Worm (Caenorhabditis elegans): ENCODE measurements around the gene Y47D3A.13.
"Not testable (repeated sequence)": the region's sequence is repeated elsewhere in the genome, so short reads cannot be mapped to it uniquely, and the experiment has no call there.

The Y47D3A.13 gene

DNA sequence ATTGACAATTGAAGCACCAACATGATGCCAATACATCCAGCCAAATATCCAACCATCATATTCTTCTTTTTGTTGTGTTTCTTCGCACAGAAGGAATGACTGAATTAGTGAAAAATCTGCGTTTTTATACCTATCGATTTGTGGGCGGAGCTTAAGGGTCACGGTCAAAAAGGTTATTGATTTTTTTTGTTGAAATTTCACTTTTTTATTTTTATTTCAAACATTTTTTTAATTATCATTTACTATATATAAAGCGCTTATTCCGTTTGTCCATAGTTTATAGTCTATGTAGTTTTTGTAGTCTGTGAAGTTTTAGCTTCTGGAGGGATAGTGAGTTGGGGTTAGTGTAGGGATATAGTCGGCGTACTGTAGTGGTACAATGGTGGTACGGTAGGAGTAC lies at the start of gene Y47D3A.13:
Gene Y47D3A.13, minus strand, starts transcription at position 101 of the 400 bp plus-strand sequence.
- TF ChIP-seq unc-62 (GFP tag; optimal IDR thresholded peaks at IDR 0.05), result not testable (repeated sequence)

ce11 chrIII:11270795-11271194 lies 46.9 kb upstream of the Y47D3A.13 start, which contains the start of gene obr-1:
Gene obr-1 (minus strand): TSS chrIII:11270895.
- TF ChIP-seq unc-62 (GFP tag; optimal IDR thresholded peaks at IDR 0.05), result no peak

ce11 chrIII:11269206-11269605 lies 45.3 kb upstream of the Y47D3A.13 start:
- TF ChIP-seq unc-62 (GFP tag; optimal IDR thresholded peaks at IDR 0.05), result no peak

- TF ChIP-seq unc-62 (GFP tag; optimal IDR thresholded peaks at IDR 0.05), result no peak
Measured at ce11 chrIII:11268532-11268931, 44.6 kb upstream of the Y47D3A.13 start.

ce11 chrIII:11267372-11267771 lies 43.5 kb upstream of the Y47D3A.13 start:
- TF ChIP-seq unc-62 (GFP tag; optimal IDR thresholded peaks at IDR 0.05), result no peak

DNA sequence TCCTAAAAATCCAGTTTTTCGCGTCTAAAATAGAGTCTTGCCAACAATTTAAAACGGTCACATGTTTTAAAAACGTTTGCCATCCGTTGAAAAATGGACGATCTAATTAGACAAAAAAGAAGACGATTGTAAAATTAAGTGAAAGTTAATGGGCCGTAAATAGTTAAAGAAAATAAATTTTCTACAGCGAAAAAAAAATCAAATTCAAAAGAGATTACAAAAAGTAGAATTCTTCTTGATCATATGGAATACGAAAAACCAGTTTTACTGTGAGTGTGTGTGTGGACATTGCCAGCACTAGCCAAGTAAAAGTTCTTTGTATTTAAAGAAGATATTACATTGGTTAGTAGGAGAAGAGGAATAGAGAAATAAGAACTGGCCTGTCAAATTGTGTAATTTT lies 38.2 kb upstream of the Y47D3A.13 start:
- TF ChIP-seq unc-62 (GFP tag; optimal IDR thresholded peaks at IDR 0.05), result no peak

ce11 chrIII:11255072-11255471 lies 31.2 kb upstream of the Y47D3A.13 start:
- TF ChIP-seq unc-62 (GFP tag; optimal IDR thresholded peaks at IDR 0.05), result no peak

DNA sequence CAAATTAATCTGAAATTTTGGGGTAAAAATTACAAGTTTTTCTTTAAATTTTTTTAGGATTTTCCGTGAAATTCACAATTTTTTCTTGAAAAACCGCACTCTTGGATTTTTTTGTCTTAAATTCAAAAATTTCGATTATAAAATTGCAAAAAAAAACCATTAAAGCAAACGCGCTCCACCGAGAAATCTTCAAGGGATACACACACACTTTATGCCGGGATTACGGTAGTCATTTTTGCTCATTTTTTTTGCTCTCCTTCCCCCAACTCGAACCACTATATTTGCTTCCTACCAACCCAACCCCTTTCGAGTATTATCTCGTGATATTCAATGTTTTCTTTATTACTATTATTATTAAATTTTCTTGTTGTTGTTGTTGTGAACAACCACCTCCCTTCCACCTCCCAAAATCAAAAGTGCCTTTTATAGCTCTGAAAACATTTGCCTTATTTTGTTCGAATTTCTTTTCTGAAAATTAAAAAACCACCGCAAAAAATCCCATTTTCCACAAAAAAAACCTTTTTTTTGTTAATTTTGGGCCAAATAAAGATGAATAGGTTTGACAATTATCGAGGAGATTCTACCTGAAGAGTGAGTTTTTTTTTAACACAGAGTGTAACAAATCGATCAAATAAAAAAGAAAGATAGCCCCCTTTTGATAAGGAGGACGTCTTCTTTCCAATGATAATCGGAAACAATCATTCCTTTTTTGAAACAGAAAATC lies 28.0 kb upstream of the Y47D3A.13 start, which contains the start of gene Y47D3A.32:
Gene Y47D3A.32, plus strand, starts transcription at position 674 of the 724 bp plus-strand sequence.
- TF ChIP-seq unc-62 (GFP tag; optimal IDR thresholded peaks at IDR 0.05), result no peak

- TF ChIP-seq unc-62 (GFP tag; optimal IDR thresholded peaks at IDR 0.05), result no peak
Measured at ce11 chrIII:11248897-11249296, 25.0 kb upstream of the Y47D3A.13 start.

DNA sequence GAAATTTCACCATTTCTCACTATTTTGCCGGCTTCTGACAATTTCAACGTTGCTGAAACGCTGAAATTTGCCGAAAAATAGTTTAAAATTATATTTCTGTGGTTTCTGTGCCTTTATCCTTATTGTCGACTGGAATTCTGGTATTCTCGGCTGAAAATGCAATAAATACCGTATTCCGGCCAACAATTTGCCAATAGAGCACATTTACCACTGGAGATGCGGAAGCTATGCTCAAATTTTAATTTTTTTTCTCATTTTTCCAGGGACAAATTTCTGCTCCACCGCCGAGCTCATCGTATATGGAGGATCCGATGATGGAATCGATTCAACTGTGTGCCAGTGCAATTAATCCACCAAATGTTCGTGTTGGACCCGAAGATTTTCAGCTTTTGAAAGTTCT lies 22.7 kb upstream of the Y47D3A.13 start:
- no peak for TF ChIP-seq unc-62 (GFP tag; optimal IDR thresholded peaks at IDR 0.05)

DNA sequence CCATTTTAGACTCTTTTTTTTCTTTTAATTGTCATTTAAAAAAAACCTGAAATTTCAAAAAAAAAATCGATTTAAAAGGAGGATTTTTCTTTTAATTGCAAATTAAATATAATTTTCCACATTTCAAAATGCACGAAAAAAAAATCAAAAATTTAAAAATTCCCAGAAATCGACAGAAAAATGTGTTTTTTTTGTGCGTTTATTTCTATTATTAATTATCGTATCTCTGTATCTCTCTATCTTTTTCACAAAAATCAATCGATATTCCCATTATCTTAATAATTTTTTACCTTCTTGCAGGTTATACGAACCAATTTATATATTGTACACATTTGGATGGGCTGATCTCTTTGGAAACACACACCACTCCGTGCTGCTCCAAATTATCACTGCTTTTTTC lies 20.9 kb upstream of the Y47D3A.13 start, which contains the start of gene rsks-1:
Gene rsks-1, plus strand, starts transcription at position 301 of the 400 bp plus-strand sequence.
- no peak for TF ChIP-seq unc-62 (GFP tag; optimal IDR thresholded peaks at IDR 0.05)

ce11 chrIII:11244338-11244737 lies 20.4 kb upstream of the Y47D3A.13 start:
- TF ChIP-seq unc-62 (GFP tag; optimal IDR thresholded peaks at IDR 0.05), result no peak

DNA sequence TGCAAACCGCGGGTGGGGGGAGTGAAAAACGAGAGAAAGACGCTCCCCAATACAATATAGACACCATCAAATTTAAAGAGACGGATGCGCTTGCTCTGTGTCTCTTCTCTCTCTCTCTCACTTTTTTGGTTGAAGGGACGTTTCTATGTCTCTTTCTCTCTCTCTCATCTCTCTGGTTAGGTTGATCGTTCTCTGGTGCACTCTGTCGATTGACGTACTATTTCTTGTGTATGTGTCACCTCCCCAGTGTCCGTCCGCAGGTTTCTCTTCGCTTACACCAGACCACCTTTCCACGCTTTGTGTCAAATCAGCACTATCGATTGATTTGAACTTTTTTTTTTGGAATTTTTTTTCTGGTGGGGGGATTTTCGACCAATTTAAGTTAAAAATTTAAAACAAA lies 19.5 kb upstream of the Y47D3A.13 start:
- no peak for TF ChIP-seq unc-62 (GFP tag; optimal IDR thresholded peaks at IDR 0.05)

- no peak for TF ChIP-seq unc-62 (GFP tag; optimal IDR thresholded peaks at IDR 0.05)
Measured at ce11 chrIII:11241583-11242187, 17.8 kb upstream of the Y47D3A.13 start.

ce11 chrIII:11240776-11241175 lies 16.9 kb upstream of the Y47D3A.13 start:
- TF ChIP-seq unc-62 (GFP tag; optimal IDR thresholded peaks at IDR 0.05), result no peak

- no peak for TF ChIP-seq unc-62 (GFP tag; optimal IDR thresholded peaks at IDR 0.05)
Measured at ce11 chrIII:11238790-11239189, 14.9 kb upstream of the Y47D3A.13 start.

DNA sequence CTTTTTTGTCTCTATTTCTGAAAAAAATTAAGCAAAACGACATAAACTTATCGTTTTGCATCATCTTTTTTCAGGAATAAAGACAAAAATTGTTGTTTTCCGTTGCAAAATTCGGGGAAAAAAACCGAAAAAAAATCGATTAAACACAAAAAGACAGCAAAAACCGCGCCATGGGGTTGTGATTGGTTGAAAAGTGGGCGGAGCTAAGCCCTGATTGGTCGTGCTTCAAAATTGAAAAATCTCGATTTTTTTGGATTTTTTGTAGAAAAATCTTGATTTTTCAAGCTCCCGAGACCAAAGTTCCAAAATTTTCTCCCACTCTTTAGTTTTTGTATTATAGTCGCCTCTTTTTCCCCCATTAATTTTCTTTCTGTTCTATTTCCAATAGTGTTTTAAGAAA lies 14.4 kb upstream of the Y47D3A.13 start:
- TF ChIP-seq unc-62 (GFP tag; optimal IDR thresholded peaks at IDR 0.05), result no peak
